Worm (Caenorhabditis elegans) whole organism, L2 larva: ENCODE data around the gene mpz-3.
A peak's percentile ranks its signal among the peaks of the same experiment; 100 is the strongest.

Experiments used
- C34F6.9 ChIP-seq: fragments of 150-350 bp; optimal IDR thresholded peaks from 2 replicates; lab custom pipeline; 2014; ENCODE audit warnings: missing biosample characterization, missing genetic modification characterization
- F13H6.1 ChIP-seq: sonication (generic microtip); optimal IDR thresholded peaks from 2 replicates; lab custom pipeline; 2016; ENCODE audit warnings: missing genetic modification characterization, missing compliant biosample characterization
- R02D3.7 ChIP-seq: fragments of 150-350 bp; optimal IDR thresholded peaks from 2 replicates; lab custom pipeline; 2014; ENCODE audit warnings: missing biosample characterization, missing genetic modification characterization
- Y55F3AM.14 ChIP-seq: fragments of 200-800 bp; sonication (Bioruptor generic); optimal IDR thresholded peaks from 2 replicates; lab custom pipeline; 2018; ENCODE audit warnings: mild to moderate bottlenecking, missing genetic modification characterization, missing compliant biosample characterization
- ZK546.5 ChIP-seq: sonication (generic microtip); optimal IDR thresholded peaks from 2 replicates; lab custom pipeline; 2017; ENCODE audit warnings: missing biosample characterization, missing genetic modification characterization
- alr-1 ChIP-seq: fragments of 150-350 bp; optimal IDR thresholded peaks from 2 replicates; lab custom pipeline; 2014; ENCODE audit warnings: missing biosample characterization, missing genetic modification characterization
- aly-2 ChIP-seq: fragments of 150-350 bp; optimal IDR thresholded peaks from 2 replicates; lab custom pipeline; 2014; ENCODE audit warnings: missing biosample characterization, missing genetic modification characterization
- blmp-1 ChIP-seq: sonication (generic microtip); optimal IDR thresholded peaks from 2 replicates; lab custom pipeline; 2017; ENCODE audit warnings: missing genetic modification characterization, mild to moderate bottlenecking, missing compliant biosample characterization, antibody characterized with exemption, moderate library complexity; ENCODE audit not compliant: insufficient read depth
- ceh-82 ChIP-seq: fragments of 150-350 bp; optimal IDR thresholded peaks from 2 replicates; lab custom pipeline; 2014; ENCODE audit warnings: missing biosample characterization, missing genetic modification characterization
- dmd-4 ChIP-seq: sonication (generic microtip); optimal IDR thresholded peaks from 2 replicates; lab custom pipeline; 2017; ENCODE audit warnings: missing biosample characterization, missing genetic modification characterization
- egl-27 ChIP-seq: sonication (generic microtip); optimal IDR thresholded peaks from 3 replicates; lab custom pipeline; 2017; ENCODE audit warnings: missing biosample characterization, missing genetic modification reagents, missing genetic modification characterization
- fos-1 ChIP-seq: fragments of 150-350 bp; optimal IDR thresholded peaks from 2 replicates; lab custom pipeline; 2014; ENCODE audit warnings: missing biosample characterization, missing genetic modification characterization
- gmeb-1 ChIP-seq: fragments of 150-350 bp; optimal IDR thresholded peaks from 2 replicates; lab custom pipeline; 2014; ENCODE audit warnings: missing biosample characterization, missing genetic modification characterization
- lin-11 ChIP-seq: fragments of 150-350 bp; sonication (generic microtip); optimal IDR thresholded peaks from 2 replicates; lab custom pipeline; 2014; ENCODE audit warnings: missing biosample characterization, missing genetic modification characterization, inconsistent platforms, mixed read lengths
- lin-39 ChIP-seq: fragments of 150-350 bp; optimal IDR thresholded peaks from 2 replicates; lab custom pipeline; 2014; ENCODE audit warnings: missing biosample characterization, missing genetic modification reagents, missing genetic modification characterization
- lsy-2 ChIP-seq, 2 experiments: fragments of 150-350 bp in 1 of 2; sonication (generic microtip) in 1 of 2; optimal IDR thresholded peaks; 2 replicates each; lab custom pipeline; 2014 to 2017; ENCODE audit warnings: missing biosample characterization in 2 of 2, missing genetic modification characterization in 2 of 2
- mab-5 ChIP-seq: fragments of 150-350 bp; optimal IDR thresholded peaks from 2 replicates; lab custom pipeline; 2014; ENCODE audit warnings: missing biosample characterization, missing genetic modification characterization
- mbf-1 ChIP-seq: sonication (generic microtip); optimal IDR thresholded peaks from 2 replicates; lab custom pipeline; 2017; ENCODE audit warnings: missing biosample characterization, missing genetic modification characterization
- mdl-1 ChIP-seq, 2 experiments: fragments of 150-350 bp in 1 of 2; sonication (generic microtip) in 1 of 2; optimal IDR thresholded peaks; 2 replicates each; lab custom pipeline; 2017; ENCODE audit warnings: missing biosample characterization in 2 of 2, missing genetic modification characterization in 2 of 2
- nhr-10 ChIP-seq: sonication (generic microtip); optimal IDR thresholded peaks from 2 replicates; lab custom pipeline; 2017; ENCODE audit warnings: missing biosample characterization, missing genetic modification characterization
- nhr-11 ChIP-seq: fragments of 150-350 bp; optimal IDR thresholded peaks from 2 replicates; lab custom pipeline; 2014; ENCODE audit warnings: missing biosample characterization, missing genetic modification characterization
- nhr-12 ChIP-seq: fragments of 150-350 bp; optimal IDR thresholded peaks from 2 replicates; lab custom pipeline; 2014; ENCODE audit warnings: missing biosample characterization, missing genetic modification characterization
- nhr-129 ChIP-seq: fragments of 150-350 bp; optimal IDR thresholded peaks from 2 replicates; lab custom pipeline; 2014; ENCODE audit warnings: missing biosample characterization, missing genetic modification characterization
- nhr-21 ChIP-seq: fragments of 150-350 bp; optimal IDR thresholded peaks from 2 replicates; lab custom pipeline; 2014; ENCODE audit warnings: missing biosample characterization, missing genetic modification characterization
- nhr-23 ChIP-seq: fragments of 150-350 bp; optimal IDR thresholded peaks from 2 replicates; lab custom pipeline; 2014; ENCODE audit warnings: missing biosample characterization, missing genetic modification reagents, missing genetic modification characterization
- nhr-25 ChIP-seq: fragments of 150-350 bp; sonication (generic microtip); optimal IDR thresholded peaks from 3 replicates; lab custom pipeline; 2014; ENCODE audit warnings: missing biosample characterization, missing genetic modification characterization
- nhr-6 ChIP-seq: fragments of 150-350 bp; optimal IDR thresholded peaks from 2 replicates; lab custom pipeline; 2014; ENCODE audit warnings: missing biosample characterization, missing genetic modification characterization
- sem-4 ChIP-seq: fragments of 150-350 bp; optimal IDR thresholded peaks from 2 replicates; lab custom pipeline; 2014; ENCODE audit warnings: missing biosample characterization, missing genetic modification reagents, missing genetic modification characterization
- skn-1 ChIP-seq: sonication (generic microtip); optimal IDR thresholded peaks from 2 replicates; lab custom pipeline; 2017; ENCODE audit warnings: missing biosample characterization, missing genetic modification characterization
- sma-3 ChIP-seq: sonication (generic microtip); optimal IDR thresholded peaks from 2 replicates; lab custom pipeline; 2016; ENCODE audit warnings: missing genetic modification reagents, missing genetic modification characterization, missing compliant biosample characterization
- sma-9 ChIP-seq, 2 experiments: fragments of 150-350 bp in 1 of 2; sonication (generic microtip) in 1 of 2; optimal IDR thresholded peaks; 2 replicates each; lab custom pipeline; 2014 to 2016; ENCODE audit warnings: missing genetic modification characterization in 2 of 2, mild to moderate bottlenecking in 1 of 2, missing biosample characterization in 1 of 2, missing compliant biosample characterization in 1 of 2, missing genetic modification reagents in 1 of 2, moderate library complexity in 1 of 2
- unc-39 ChIP-seq: fragments of 150-350 bp; optimal IDR thresholded peaks from 2 replicates; lab custom pipeline; 2014; ENCODE audit warnings: missing biosample characterization, missing genetic modification characterization
- unc-55 ChIP-seq: fragments of 150-350 bp; sonication (generic microtip); optimal IDR thresholded peaks from 3 replicates; lab custom pipeline; 2014; ENCODE audit warnings: missing biosample characterization, missing genetic modification reagents, missing genetic modification characterization
- unc-62 ChIP-seq: fragments of 150-350 bp; optimal IDR thresholded peaks from 2 replicates; lab custom pipeline; 2014; ENCODE audit warnings: missing biosample characterization, missing genetic modification reagents, missing genetic modification characterization
- zag-1 ChIP-seq: fragments of 150-350 bp; optimal IDR thresholded peaks from 2 replicates; lab custom pipeline; 2014; ENCODE audit warnings: missing biosample characterization, missing genetic modification characterization
- ztf-1 ChIP-seq: fragments of 200-800 bp; sonication (Bioruptor generic); conservative IDR thresholded peaks from 2 replicates; pipeline ENCODE4 v1.3.6; 2022; ENCODE audit warnings: missing genetic modification characterization, missing compliant biosample characterization
- ztf-4 ChIP-seq: fragments of 150-350 bp; optimal IDR thresholded peaks from 2 replicates; lab custom pipeline; 2014; ENCODE audit warnings: missing biosample characterization, missing genetic modification characterization

Gene mpz-3

ce11 chrII:6608626-6609025 lies 43.4 kb upstream of the mpz-3 start:
- no peak for TF ChIP-seq sem-4 (tag; lab: Kevin White, UChicago)
- TF ChIP-seq C34F6.9 (tag; lab: Kevin White, UChicago) = no peak
- no peak for TF ChIP-seq R02D3.7 (tag; lab: Kevin White, UChicago)
- TF ChIP-seq lin-11 (tag; lab: Kevin White, UChicago) = no peak
- no peak for TF ChIP-seq ZK546.5 (tag; lab: Kevin White, UChicago)
- no peak for TF ChIP-seq nhr-11 (tag; lab: Kevin White, UChicago)
- no peak for TF ChIP-seq ceh-82 (tag; lab: Kevin White, UChicago)
- no peak for TF ChIP-seq unc-39 (tag; lab: Kevin White, UChicago)
- TF ChIP-seq nhr-23 (tag; lab: Kevin White, UChicago) = no peak
- no peak for TF ChIP-seq skn-1 (tag; lab: Kevin White, UChicago)
- TF ChIP-seq blmp-1 = no peak
- TF ChIP-seq nhr-129 (tag; lab: Kevin White, UChicago) = no peak
- no peak for TF ChIP-seq unc-62 (GFP tag; lab: Kevin White, UChicago)
- TF ChIP-seq nhr-21 (tag; lab: Kevin White, UChicago) = no peak
- TF ChIP-seq mab-5 = no peak

- TF ChIP-seq sma-3 (GFP tag; lab: Kevin White, UChicago) (peak; percentile 20), ztf-1 (GFP tag; lab: Robert Waterston, UW) (no peak), dmd-4 (no peak), gmeb-1 (peak; percentile 48), nhr-10 (tag; lab: Kevin White, UChicago) (no peak), sma-9 (GFP tag; optimal IDR thresholded peaks at IDR 0.05; lab: Kevin White, UChicago) (peak; percentile 58), sma-9 (tag; optimal IDR thresholded peaks at IDR 0.05; lab: Kevin White, UChicago) (no peak), skn-1 (tag; lab: Kevin White, UChicago) (no peak), lin-11 (tag; lab: Kevin White, UChicago) (peak; percentile 22), blmp-1 (no peak), ztf-4 (no peak), mbf-1 (tag; lab: Kevin White, UChicago) (no peak), C34F6.9 (tag; lab: Kevin White, UChicago) (peak; percentile 59), F13H6.1 (tag; lab: Kevin White, UChicago) (peak; percentile 46), aly-2 (no peak), nhr-11 (tag; lab: Kevin White, UChicago) (no peak), fos-1 (peak; percentile 23), nhr-6 (tag; lab: Kevin White, UChicago) (no peak), egl-27 (tag; lab: Kevin White, UChicago) (no peak), lsy-2 (tag; optimal IDR thresholded peaks at IDR 0.05; lab: Kevin White, UChicago) (peak; percentile 27 to 58), unc-62 (GFP tag; lab: Kevin White, UChicago) (no peak), nhr-129 (tag; lab: Kevin White, UChicago) (peak; percentile 35), mdl-1 (tag; optimal IDR thresholded peaks at IDR 0.05; lab: Kevin White, UChicago) (no peak)
Observed at ce11 chrII:6600973-6601372, 35.8 kb upstream of the mpz-3 start, which contains the start of gene vps-33.2. Gene vps-33.2 (plus strand): TSS chrII:6601216.

DNA sequence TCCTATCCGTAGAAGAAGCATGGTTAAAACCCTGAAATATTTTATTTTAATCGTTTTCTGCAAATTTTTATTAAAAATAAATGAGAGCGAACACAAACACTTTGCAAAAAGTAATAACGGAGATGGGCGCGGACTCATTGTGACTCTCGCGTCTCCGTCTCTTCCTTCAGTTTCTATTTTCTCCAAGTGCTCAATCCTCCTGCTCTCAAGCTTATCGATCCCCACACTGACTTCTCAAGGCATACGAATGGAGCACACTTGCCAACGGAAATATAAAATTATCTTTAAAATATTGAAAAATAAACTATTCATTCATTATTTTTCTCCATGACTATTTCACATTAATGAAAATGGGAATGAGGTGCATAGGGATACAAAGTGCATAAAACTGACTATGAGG lies 32.9 kb upstream of the mpz-3 start, which contains the start of gene dnj-8:
TSS of gene dnj-8 (minus strand) at position 31 of the 400 bp plus-strand sequence.
- no peak for TF ChIP-seq lin-39 (tag; lab: Kevin White, UChicago)
- no peak for TF ChIP-seq nhr-6 (tag; lab: Kevin White, UChicago)
- TF ChIP-seq zag-1 = no peak
- no peak for TF ChIP-seq unc-62 (GFP tag; lab: Kevin White, UChicago)
- TF ChIP-seq egl-27 (tag; lab: Kevin White, UChicago) = no peak
- no peak for TF ChIP-seq alr-1 (tag; lab: Kevin White, UChicago)
- no peak for TF ChIP-seq sem-4 (tag; lab: Kevin White, UChicago)
- no peak for TF ChIP-seq unc-39 (tag; lab: Kevin White, UChicago)
- no peak for TF ChIP-seq nhr-12
- no peak for TF ChIP-seq mab-5
- TF ChIP-seq sma-9 (GFP tag; optimal IDR thresholded peaks at IDR 0.05; lab: Kevin White, UChicago) = no peak
- TF ChIP-seq sma-9 (tag; optimal IDR thresholded peaks at IDR 0.05; lab: Kevin White, UChicago) = no peak
- TF ChIP-seq aly-2 = no peak
- no peak for TF ChIP-seq Y55F3AM.14 (GFP tag; lab: Kevin White, UChicago)
- no peak for TF ChIP-seq nhr-21 (tag; lab: Kevin White, UChicago)
- peak; percentile 54 for TF ChIP-seq unc-55
- no peak for TF ChIP-seq R02D3.7 (tag; lab: Kevin White, UChicago)
- peak; percentile 60 for TF ChIP-seq C34F6.9 (tag; lab: Kevin White, UChicago)
- peak in 1 of 2 experiments; percentile 6 for TF ChIP-seq lsy-2 (tag; optimal IDR thresholded peaks at IDR 0.05; lab: Kevin White, UChicago)
- no peak for TF ChIP-seq nhr-25 (tag; lab: Kevin White, UChicago)
